Worm (Caenorhabditis elegans) whole organism, early embryonic: ENCODE measurements around the gene sfxn-1.2.

Source experiments
- ama-1 ChIP-seq: fragments of 150-350 bp; optimal IDR thresholded peaks from 2 replicates; lab custom pipeline; 2014
- ceh-13 ChIP-seq: fragments of 200-800 bp; sonication (Bioruptor generic); optimal IDR thresholded peaks from 2 replicates; lab custom pipeline; 2018; ENCODE audit warnings: mild to moderate bottlenecking, missing genetic modification characterization, missing compliant biosample characterization
- ceh-36 ChIP-seq: sonication (generic microtip); optimal IDR thresholded peaks from 2 replicates; lab custom pipeline; 2016; ENCODE audit warnings: missing genetic modification characterization, inconsistent platforms, missing compliant biosample characterization
- flt-1 ChIP-seq: fragments of 200-800 bp; sonication (Bioruptor generic); IDR thresholded peaks from 2 replicates; pipeline ENCODE4 v1.3.6; 2022; ENCODE audit warnings: missing genetic modification characterization, missing compliant biosample characterization
- hmbx-1 ChIP-seq: sonication (generic microtip); optimal IDR thresholded peaks from 2 replicates; lab custom pipeline; 2016; ENCODE audit warnings: mild to moderate bottlenecking, missing genetic modification characterization, missing compliant biosample characterization
- hmg-4 ChIP-seq: fragments of 200-800 bp; sonication (Bioruptor generic); optimal IDR thresholded peaks from 2 replicates; lab custom pipeline; 2018; ENCODE audit warnings: mild to moderate bottlenecking, missing genetic modification characterization, missing compliant biosample characterization
- hnd-1 ChIP-seq: sonication (generic microtip); optimal IDR thresholded peaks from 2 replicates; lab custom pipeline; 2016; ENCODE audit warnings: missing genetic modification characterization, missing compliant biosample characterization
- sea-1 ChIP-seq: fragments of 200-800 bp; sonication (Bioruptor generic); conservative IDR thresholded peaks from 2 replicates; pipeline ENCODE4 v1.3.6; 2022; ENCODE audit warnings: missing genetic modification characterization, missing compliant biosample characterization
- tra-4 ChIP-seq: sonication (generic microtip); optimal IDR thresholded peaks from 2 replicates; lab custom pipeline; 2017; ENCODE audit warnings: missing genetic modification characterization, missing compliant biosample characterization

- TF ChIP-seq flt-1 (GFP tag; lab: Robert Waterston, UW) (no peak), ama-1 (lab: Kevin White, UChicago) (no peak), hnd-1 (tag; lab: Kevin White, UChicago) (no peak), tra-4 (tag; lab: Kevin White, UChicago) (no peak), sea-1 (GFP tag; lab: Robert Waterston, UW) (no peak), ceh-36 (tag; lab: Kevin White, UChicago) (no peak), hmg-4 (GFP tag; lab: Kevin White, UChicago) (no peak), ceh-13 (no peak), hmbx-1 (tag; lab: Kevin White, UChicago) (no peak)
These were observed 4.6 kb upstream of the sfxn-1.2 start, which contains the start of gene bigr-1 for ce11 chrII:11181250-11181704.
